Worm (Caenorhabditis elegans): ENCODE data around the gene rpl-9.
A peak's percentile ranks its signal among the peaks of the same experiment; 100 is the strongest.

rpl-9 gene

DNA sequence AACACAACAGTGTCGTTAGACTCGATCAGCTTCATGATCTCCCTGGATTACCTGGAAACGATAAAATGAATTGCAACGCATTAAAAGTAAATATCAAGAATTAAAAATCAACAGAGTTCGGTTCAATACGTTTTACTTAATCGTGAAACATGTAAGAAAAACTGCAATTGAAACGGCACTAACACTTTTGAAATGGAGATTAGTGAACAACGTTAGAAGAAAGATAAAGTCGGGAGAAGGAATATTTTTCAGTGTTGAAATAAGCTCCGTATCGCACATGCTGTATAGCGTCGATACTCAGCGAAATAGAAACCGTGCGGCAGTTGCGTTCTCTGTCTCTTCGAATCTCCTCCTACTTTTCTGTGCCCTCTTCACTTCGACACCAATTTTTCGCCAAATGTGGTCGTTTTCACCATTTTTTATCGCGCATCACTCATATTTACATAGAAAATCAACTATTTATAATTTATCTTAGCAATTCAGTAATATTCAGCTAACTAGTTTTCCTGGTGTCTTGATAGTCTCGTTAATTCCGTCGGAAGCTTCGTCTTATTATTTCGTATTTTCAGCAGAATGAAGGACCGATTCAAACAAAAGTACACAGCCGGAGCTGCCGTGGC, at the start of gene rpl-9, which contains the start of gene lpd-7:
Gene rpl-9, minus strand, starts transcription at position 51 of the 620 bp plus-strand sequence.
Gene lpd-7, plus strand, starts transcription at position 570 of the 620 bp plus-strand sequence.
- TF ChIP-seq ceh-82 (tag; optimal IDR thresholded peaks at IDR 0.05) (peak; percentile 68 to 92 (median 78)), unc-30 (tag; optimal IDR thresholded peaks at IDR 0.05) (no peak), elt-2 (tag; optimal IDR thresholded peaks at IDR 0.05) (no peak), lin-15B (tag; optimal IDR thresholded peaks at IDR 0.05) (peak; percentile 74), pag-3 (tag; optimal IDR thresholded peaks at IDR 0.05; ENCODE audit: borderline replicate concordance, insufficient read depth) (no peak), lin-14 (GFP tag; optimal IDR thresholded peaks at IDR 0.05) (peak; percentile 76), zag-1 (tag; optimal IDR thresholded peaks at IDR 0.05) (no peak), tbx-2 (tag; optimal IDR thresholded peaks at IDR 0.05) (peak; percentile 68), fkh-10 (GFP tag; optimal IDR thresholded peaks at IDR 0.05) (peak; percentile 22), nhr-76 (tag; optimal IDR thresholded peaks at IDR 0.05) (no peak), C04F5.9 (tag; optimal IDR thresholded peaks at IDR 0.05) (peak; percentile 18), unc-98 (GFP tag; IDR thresholded peaks at IDR 0.05) (no peak), Y116A8C.19 (tag; optimal IDR thresholded peaks at IDR 0.05; ENCODE audit: borderline replicate concordance) (no peak), C16A3.4 (tag; optimal IDR thresholded peaks at IDR 0.05) (peak; percentile 97), ceh-63 (GFP tag; optimal IDR thresholded peaks at IDR 0.05) (no peak), elt-3 (tag; optimal IDR thresholded peaks at IDR 0.05) (peak in 4 of 6 experiments; percentile 28 to 87 (median 73)), lir-3 (tag; optimal IDR thresholded peaks at IDR 0.05; ENCODE audit: poor library complexity) (peak; percentile 45), rnt-1 (tag; optimal IDR thresholded peaks at IDR 0.05) (peak; percentile 83), nhr-28 (tag; optimal IDR thresholded peaks at IDR 0.05) (no peak), tlp-1 (tag; optimal IDR thresholded peaks at IDR 0.05) (no peak), unc-130 (tag; optimal IDR thresholded peaks at IDR 0.05) (peak; percentile 80), lin-35 (GFP tag; optimal IDR thresholded peaks at IDR 0.05) (peak; percentile 88 to 92), nhr-11 (tag; optimal IDR thresholded peaks at IDR 0.05) (peak; percentile 12), ceh-90 (tag; optimal IDR thresholded peaks at IDR 0.05) (no peak), skn-1 (tag; optimal IDR thresholded peaks at IDR 0.05) (peak; percentile 90), efl-1 (optimal IDR thresholded peaks at IDR 0.05) (peak; percentile 86 to 88), efl-1 (GFP tag; optimal IDR thresholded peaks at IDR 0.05 in 1 of 2) (peak; percentile 75 to 97), egl-13 (tag; optimal IDR thresholded peaks at IDR 0.05) (peak; percentile 39), ama-1 (optimal IDR thresholded peaks at IDR 0.05) (peak; percentile 20), nhr-90 (tag; optimal IDR thresholded peaks at IDR 0.05; ENCODE audit: poor library complexity) (peak; percentile 76), lin-39 (tag; optimal IDR thresholded peaks at IDR 0.05) (peak; percentile 4), zip-4 (GFP tag; optimal IDR thresholded peaks at IDR 0.05) (no peak), alr-1 (tag; optimal IDR thresholded peaks at IDR 0.05; ENCODE audit: borderline replicate concordance) (no peak), fos-1 (tag; optimal IDR thresholded peaks at IDR 0.05) (peak; percentile 75), blmp-1 (tag; optimal IDR thresholded peaks at IDR 0.05) (peak; percentile 73), mep-1 (tag; optimal IDR thresholded peaks at IDR 0.05) (peak; percentile 87), mdl-1 (tag; optimal IDR thresholded peaks at IDR 0.05) (peak in 1 of 2 experiments; percentile 81), efl-3 (GFP tag; optimal IDR thresholded peaks at IDR 0.05) (no peak), C34B4.2 (tag; optimal IDR thresholded peaks at IDR 0.05) (no peak), fkh-8 (tag; optimal IDR thresholded peaks at IDR 0.05) (peak; percentile 74), unc-86 (tag; optimal IDR thresholded peaks at IDR 0.05) (peak; percentile 66), hpl-2 (GFP tag; optimal IDR thresholded peaks at IDR 0.05) (peak; percentile 66), nhr-47 (tag; optimal IDR thresholded peaks at IDR 0.05) (peak; percentile 82), ces-1 (GFP tag; optimal IDR thresholded peaks at IDR 0.05) (no peak), snu-23 (GFP tag; optimal IDR thresholded peaks at IDR 0.05) (peak; percentile 88), ceh-88 (GFP tag; IDR thresholded peaks at IDR 0.05) (0 out of 2 replicates have a peak, but pooled peaks have one; percentile 11), irx-1 (tag; optimal IDR thresholded peaks at IDR 0.05) (peak; percentile 41), nhr-77 (tag; optimal IDR thresholded peaks at IDR 0.05) (peak; percentile 84), lin-13 (GFP tag; optimal IDR thresholded peaks at IDR 0.05) (peak; percentile 84), grh-1 (GFP tag; IDR thresholded peaks at IDR 0.05) (peak; percentile 26; the same call in 1 of the 2 replicates), ztf-4 (tag; optimal IDR thresholded peaks at IDR 0.05) (peak; percentile 18), nhr-19 (GFP tag; conservative IDR thresholded peaks at IDR 0.05) (peak; percentile 78)
